Worm (Caenorhabditis elegans) whole organism, L2 larva: ENCODE data around the gene C04E12.2.
"Not testable (repeated sequence)": the region's sequence is repeated elsewhere in the genome, so short reads cannot be mapped to it uniquely, and the experiment has no call there.

Source experiments
- C34F6.9 ChIP-seq: fragments of 150-350 bp; optimal IDR thresholded peaks from 2 replicates; lab custom pipeline; 2014; ENCODE audit warnings: missing biosample characterization, missing genetic modification characterization
- F13H6.1 ChIP-seq: sonication (generic microtip); optimal IDR thresholded peaks from 2 replicates; lab custom pipeline; 2016; ENCODE audit warnings: missing genetic modification characterization, missing compliant biosample characterization
- R02D3.7 ChIP-seq: fragments of 150-350 bp; optimal IDR thresholded peaks from 2 replicates; lab custom pipeline; 2014; ENCODE audit warnings: missing biosample characterization, missing genetic modification characterization
- ZK546.5 ChIP-seq: sonication (generic microtip); optimal IDR thresholded peaks from 2 replicates; lab custom pipeline; 2017; ENCODE audit warnings: missing biosample characterization, missing genetic modification characterization
- alr-1 ChIP-seq: fragments of 150-350 bp; optimal IDR thresholded peaks from 2 replicates; lab custom pipeline; 2014; ENCODE audit warnings: missing biosample characterization, missing genetic modification characterization
- aly-2 ChIP-seq: fragments of 150-350 bp; optimal IDR thresholded peaks from 2 replicates; lab custom pipeline; 2014; ENCODE audit warnings: missing biosample characterization, missing genetic modification characterization
- ama-1 ChIP-seq: fragments of 150-350 bp; optimal IDR thresholded peaks from 2 replicates; lab custom pipeline; 2018; ENCODE audit warnings: inconsistent platforms
- ceh-82 ChIP-seq: fragments of 150-350 bp; optimal IDR thresholded peaks from 2 replicates; lab custom pipeline; 2014; ENCODE audit warnings: missing biosample characterization, missing genetic modification characterization
- crh-2 ChIP-seq: sonication (generic microtip); optimal IDR thresholded peaks from 2 replicates; lab custom pipeline; 2017; ENCODE audit warnings: missing biosample characterization, missing genetic modification characterization
- elt-1 ChIP-seq: fragments of 150-350 bp; optimal IDR thresholded peaks from 2 replicates; lab custom pipeline; 2014; ENCODE audit warnings: missing biosample characterization, missing genetic modification characterization
- elt-3 ChIP-seq: sonication (generic microtip); optimal IDR thresholded peaks from 2 replicates; lab custom pipeline; 2017; ENCODE audit warnings: missing biosample characterization, missing genetic modification characterization
- fos-1 ChIP-seq: fragments of 150-350 bp; optimal IDR thresholded peaks from 2 replicates; lab custom pipeline; 2014; ENCODE audit warnings: missing biosample characterization, missing genetic modification characterization
- gmeb-1 ChIP-seq: fragments of 150-350 bp; optimal IDR thresholded peaks from 2 replicates; lab custom pipeline; 2014; ENCODE audit warnings: missing biosample characterization, missing genetic modification characterization
- lin-11 ChIP-seq: fragments of 150-350 bp; sonication (generic microtip); optimal IDR thresholded peaks from 2 replicates; lab custom pipeline; 2014; ENCODE audit warnings: missing biosample characterization, missing genetic modification characterization, inconsistent platforms, mixed read lengths
- lin-13 ChIP-seq: fragments of 150-350 bp; optimal IDR thresholded peaks from 2 replicates; lab custom pipeline; 2014; ENCODE audit warnings: missing biosample characterization, missing genetic modification reagents, missing genetic modification characterization
- lin-39 ChIP-seq: fragments of 150-350 bp; optimal IDR thresholded peaks from 2 replicates; lab custom pipeline; 2014; ENCODE audit warnings: missing biosample characterization, missing genetic modification reagents, missing genetic modification characterization
- mab-5 ChIP-seq: fragments of 150-350 bp; optimal IDR thresholded peaks from 2 replicates; lab custom pipeline; 2014; ENCODE audit warnings: missing biosample characterization, missing genetic modification characterization
- nhr-11 ChIP-seq: fragments of 150-350 bp; optimal IDR thresholded peaks from 2 replicates; lab custom pipeline; 2014; ENCODE audit warnings: missing biosample characterization, missing genetic modification characterization
- nhr-12 ChIP-seq: fragments of 150-350 bp; optimal IDR thresholded peaks from 2 replicates; lab custom pipeline; 2014; ENCODE audit warnings: missing biosample characterization, missing genetic modification characterization
- nhr-129 ChIP-seq: fragments of 150-350 bp; optimal IDR thresholded peaks from 2 replicates; lab custom pipeline; 2014; ENCODE audit warnings: missing biosample characterization, missing genetic modification characterization
- nhr-21 ChIP-seq: fragments of 150-350 bp; optimal IDR thresholded peaks from 2 replicates; lab custom pipeline; 2014; ENCODE audit warnings: missing biosample characterization, missing genetic modification characterization
- nhr-23 ChIP-seq: fragments of 150-350 bp; optimal IDR thresholded peaks from 2 replicates; lab custom pipeline; 2014; ENCODE audit warnings: missing biosample characterization, missing genetic modification reagents, missing genetic modification characterization
- nhr-237 ChIP-seq: fragments of 150-350 bp; optimal IDR thresholded peaks from 2 replicates; lab custom pipeline; 2014; ENCODE audit warnings: missing biosample characterization, missing genetic modification characterization
- nhr-25 ChIP-seq: fragments of 150-350 bp; sonication (generic microtip); optimal IDR thresholded peaks from 3 replicates; lab custom pipeline; 2014; ENCODE audit warnings: missing biosample characterization, missing genetic modification characterization
- nhr-6 ChIP-seq: fragments of 150-350 bp; optimal IDR thresholded peaks from 2 replicates; lab custom pipeline; 2014; ENCODE audit warnings: missing biosample characterization, missing genetic modification characterization
- nhr-77 ChIP-seq: fragments of 150-350 bp; optimal IDR thresholded peaks from 2 replicates; lab custom pipeline; 2014; ENCODE audit warnings: missing biosample characterization, missing genetic modification characterization
- peb-1 ChIP-seq: fragments of 150-350 bp; optimal IDR thresholded peaks from 2 replicates; lab custom pipeline; 2014; ENCODE audit warnings: missing biosample characterization, missing genetic modification characterization
- sem-4 ChIP-seq: fragments of 150-350 bp; optimal IDR thresholded peaks from 2 replicates; lab custom pipeline; 2014; ENCODE audit warnings: missing biosample characterization, missing genetic modification reagents, missing genetic modification characterization
- sma-3 ChIP-seq: sonication (generic microtip); optimal IDR thresholded peaks from 2 replicates; lab custom pipeline; 2016; ENCODE audit warnings: missing genetic modification reagents, missing genetic modification characterization, missing compliant biosample characterization
- unc-55 ChIP-seq: fragments of 150-350 bp; sonication (generic microtip); optimal IDR thresholded peaks from 3 replicates; lab custom pipeline; 2014; ENCODE audit warnings: missing biosample characterization, missing genetic modification reagents, missing genetic modification characterization
- unc-62 ChIP-seq: fragments of 150-350 bp; optimal IDR thresholded peaks from 2 replicates; lab custom pipeline; 2014; ENCODE audit warnings: missing biosample characterization, missing genetic modification reagents, missing genetic modification characterization
- zag-1 ChIP-seq: fragments of 150-350 bp; optimal IDR thresholded peaks from 2 replicates; lab custom pipeline; 2014; ENCODE audit warnings: missing biosample characterization, missing genetic modification characterization
- ztf-1 ChIP-seq: fragments of 200-800 bp; sonication (Bioruptor generic); conservative IDR thresholded peaks from 2 replicates; pipeline ENCODE4 v1.3.6; 2022; ENCODE audit warnings: missing genetic modification characterization, missing compliant biosample characterization
- ztf-11 ChIP-seq: sonication (generic microtip); optimal IDR thresholded peaks from 2 replicates; lab custom pipeline; 2017; ENCODE audit warnings: missing biosample characterization, missing genetic modification characterization
- ztf-4 ChIP-seq: fragments of 150-350 bp; optimal IDR thresholded peaks from 2 replicates; lab custom pipeline; 2014; ENCODE audit warnings: missing biosample characterization, missing genetic modification characterization

C04E12.2 gene

ce11 chrV:3367773-3368172, at the start of gene C04E12.2:
Gene C04E12.2, plus strand, starts transcription at chrV:3368073.
- not testable (repeated sequence) for TF ChIP-seq ztf-4; nhr-77 (tag; lab: Kevin White, UChicago); C34F6.9 (tag; lab: Kevin White, UChicago)

- TF ChIP-seq unc-55 (no peak), ama-1 (lab: Kevin White, UChicago) (no peak), nhr-129 (tag; lab: Kevin White, UChicago) (no peak), nhr-12 (tag; lab: Kevin White, UChicago) (no peak), ztf-1 (GFP tag; lab: Robert Waterston, UW) (no peak), sem-4 (tag; lab: Kevin White, UChicago) (no peak), zag-1 (tag; lab: Kevin White, UChicago) (no peak), nhr-77 (tag; lab: Kevin White, UChicago) (no peak), peb-1 (tag; lab: Kevin White, UChicago) (no peak), gmeb-1 (no peak)
Observed at ce11 chrV:3318975-3319374, 48.9 kb upstream of the C04E12.2 start, which contains the start of gene F35F10.13. Gene F35F10.13, minus strand, starts transcription at chrV:3319075.

ce11 chrV:3320005-3320404, 47.9 kb upstream of the C04E12.2 start, which contains the start of gene F35F10.14:
Gene F35F10.14, minus strand, starts transcription at chrV:3320105.
- no peak for TF ChIP-seq sma-3 (GFP tag; lab: Kevin White, UChicago)
- TF ChIP-seq elt-1 (tag; lab: Kevin White, UChicago) = no peak
- no peak for TF ChIP-seq unc-62 (GFP tag; lab: Kevin White, UChicago)
- TF ChIP-seq peb-1 (tag; lab: Kevin White, UChicago) = no peak
- no peak for TF ChIP-seq F13H6.1 (tag; lab: Kevin White, UChicago)
- TF ChIP-seq nhr-12 (tag; lab: Kevin White, UChicago) = no peak
- TF ChIP-seq aly-2 = no peak
- TF ChIP-seq ztf-4 = no peak

- TF ChIP-seq nhr-25 (tag; lab: Kevin White, UChicago) (no peak), elt-3 (tag; lab: Kevin White, UChicago) (no peak), gmeb-1 (no peak), ztf-4 (no peak), ZK546.5 (no peak), ztf-11 (tag; lab: Kevin White, UChicago) (no peak)
- TF ChIP-seq, all 48 proteins: peak for 0
Observed at ce11 chrV:3320432-3320831, 47.4 kb upstream of the C04E12.2 start, which contains the start of gene C17B7.14. Gene C17B7.14, minus strand, starts transcription at chrV:3320532.

- TF ChIP-seq unc-62 (GFP tag; lab: Kevin White, UChicago) = no peak
- TF ChIP-seq alr-1 (tag; lab: Kevin White, UChicago) = no peak
- no peak for TF ChIP-seq lin-13 (GFP tag; lab: Kevin White, UChicago)
- no peak for TF ChIP-seq ceh-82 (tag; lab: Kevin White, UChicago)
- TF ChIP-seq peb-1 (tag; lab: Kevin White, UChicago) = no peak
- no peak for TF ChIP-seq nhr-12 (tag; lab: Kevin White, UChicago)
- TF ChIP-seq sma-3 (GFP tag; lab: Kevin White, UChicago) = no peak
- no peak for TF ChIP-seq gmeb-1
- no peak for TF ChIP-seq nhr-25 (tag; lab: Kevin White, UChicago)
- TF ChIP-seq aly-2 = no peak
- TF ChIP-seq lin-11 (tag; lab: Kevin White, UChicago) = no peak
- no peak for TF ChIP-seq fos-1
- TF ChIP-seq nhr-23 = no peak
- TF ChIP-seq mab-5 (tag; lab: Kevin White, UChicago) = no peak
- TF ChIP-seq nhr-6 (tag; lab: Kevin White, UChicago) = no peak
- no peak for TF ChIP-seq nhr-237 (tag; lab: Kevin White, UChicago)
- no peak for TF ChIP-seq C34F6.9 (tag; lab: Kevin White, UChicago)
- no peak for TF ChIP-seq elt-1 (tag; lab: Kevin White, UChicago)
Observed at ce11 chrV:3324178-3324577, 43.7 kb upstream of the C04E12.2 start, which contains the start of gene C17B7.8. Gene C17B7.8, minus strand, starts transcription at chrV:3324278.

ce11 chrV:3332023-3332422, 35.9 kb upstream of the C04E12.2 start, which contains the start of gene C17B7.9:
Gene C17B7.9, minus strand, starts transcription at chrV:3332123.
- no peak for TF ChIP-seq ceh-82 (tag; lab: Kevin White, UChicago)
- TF ChIP-seq C34F6.9 (tag; lab: Kevin White, UChicago) = no peak
- TF ChIP-seq R02D3.7 (tag; lab: Kevin White, UChicago) = no peak
- TF ChIP-seq nhr-6 (tag; lab: Kevin White, UChicago) = no peak
- TF ChIP-seq alr-1 (tag; lab: Kevin White, UChicago) = no peak
- no peak for TF ChIP-seq crh-2 (tag; lab: Kevin White, UChicago)
- TF ChIP-seq unc-55 = no peak
- TF ChIP-seq nhr-21 = no peak
- no peak for TF ChIP-seq lin-39 (tag; lab: Kevin White, UChicago)
- no peak for TF ChIP-seq ztf-1 (GFP tag; lab: Robert Waterston, UW)
- TF ChIP-seq nhr-11 = no peak
- TF ChIP-seq nhr-25 (tag; lab: Kevin White, UChicago) = no peak
- no peak for TF ChIP-seq mab-5 (tag; lab: Kevin White, UChicago)
- TF ChIP-seq fos-1 = no peak
- TF ChIP-seq, all 48 proteins: peak for 0
